Worm (Caenorhabditis elegans) whole organism, late embryonic: Measurements from ENCODE around the gene ttc-4.

ENCODE experiments used
- ama-1 ChIP-seq: fragments of 150-350 bp; optimal IDR thresholded peaks from 2 replicates; lab custom pipeline; 2014
- ceh-31 ChIP-seq: sonication (generic microtip); optimal IDR thresholded peaks from 2 replicates; lab custom pipeline; 2016; ENCODE audit warnings: missing genetic modification characterization, missing compliant biosample characterization
- dmd-4 ChIP-seq: sonication (generic microtip); optimal IDR thresholded peaks from 2 replicates; lab custom pipeline; 2016; ENCODE audit warnings: borderline replicate concordance, missing genetic modification characterization, missing compliant biosample characterization
- dve-1 ChIP-seq: sonication (generic microtip); optimal IDR thresholded peaks from 2 replicates; lab custom pipeline; 2017; ENCODE audit warnings: antibody characterized with exemption, mild to moderate bottlenecking, missing genetic modification characterization, missing compliant biosample characterization
- fkh-6 ChIP-seq: sonication (generic microtip); optimal IDR thresholded peaks from 2 replicates; lab custom pipeline; 2016; ENCODE audit warnings: missing genetic modification characterization, missing compliant biosample characterization
- hlh-8 ChIP-seq: sonication (generic microtip); optimal IDR thresholded peaks from 2 replicates; lab custom pipeline; 2016; ENCODE audit warnings: missing genotype, missing genetic modification characterization, missing compliant biosample characterization
- lim-6 ChIP-seq: sonication (generic microtip); optimal IDR thresholded peaks from 2 replicates; lab custom pipeline; 2016; ENCODE audit warnings: missing genetic modification characterization, missing compliant biosample characterization
- pat-9 ChIP-seq: fragments of 200-800 bp; sonication (Bioruptor generic); optimal IDR thresholded peaks from 2 replicates; lab custom pipeline; 2018; ENCODE audit warnings: mild to moderate bottlenecking, missing genetic modification characterization, moderate library complexity, missing compliant biosample characterization
- sox-2 ChIP-seq: fragments of 200-800 bp; sonication (Bioruptor generic); IDR thresholded peaks from 2 replicates; pipeline ENCODE4 v1.3.6; 2022; ENCODE audit warnings: missing genetic modification reagents, missing genetic modification characterization, missing compliant biosample characterization
- tbx-2 ChIP-seq: sonication (generic microtip); optimal IDR thresholded peaks from 2 replicates; lab custom pipeline; 2016; ENCODE audit warnings: missing genetic modification characterization, missing compliant biosample characterization

DNA sequence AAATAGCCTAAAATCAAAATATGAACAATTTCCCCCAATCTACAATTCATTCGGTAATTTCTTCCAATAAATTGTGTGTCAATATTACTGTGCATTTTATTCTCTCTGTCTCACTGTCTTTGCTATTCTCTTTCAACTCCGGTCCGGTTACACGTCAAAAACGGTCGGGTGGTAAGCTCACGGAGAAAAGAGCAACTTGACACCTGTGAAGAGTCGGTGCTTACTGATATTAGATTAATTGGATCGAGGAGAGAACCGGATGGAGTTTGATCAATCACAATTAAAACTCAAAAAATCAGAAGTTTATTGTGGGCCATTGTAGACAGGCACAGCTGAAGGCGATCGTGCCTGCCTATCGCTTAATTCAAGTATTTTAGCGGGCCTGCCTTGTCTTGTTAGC, 19.6 kb upstream of the ttc-4 start:
- no peak for TF ChIP-seq fkh-6 (tag; lab: Kevin White, UChicago)
- TF ChIP-seq ceh-31 (tag; lab: Kevin White, UChicago) = no peak
- no peak for TF ChIP-seq pat-9 (tag; lab: Kevin White, UChicago)
- TF ChIP-seq ama-1 = no peak
- no peak for TF ChIP-seq dmd-4 (tag; lab: Kevin White, UChicago)
- TF ChIP-seq lim-6 = no peak
- TF ChIP-seq tbx-2 (tag; lab: Kevin White, UChicago) = no peak
- TF ChIP-seq dve-1 (tag; lab: Kevin White, UChicago) = no peak
- TF ChIP-seq hlh-8 (tag; lab: Kevin White, UChicago) = no peak
- TF ChIP-seq sox-2 (GFP tag; lab: Robert Waterston, UW) = no peak
